Worm (Caenorhabditis elegans) whole organism, mixed stage, embryonic: ENCODE measurements around the gene basl-1.
A peak's percentile ranks its signal among the peaks of the same experiment; 100 is the strongest.

Source experiments
- M03D4.4 ChIP-seq: sonication (generic microtip); optimal IDR thresholded peaks from 2 replicates; lab custom pipeline; 2017; ENCODE audit warnings: mild to moderate bottlenecking, missing genetic modification characterization, missing compliant biosample characterization
- bed-3 ChIP-seq: fragments of 200-800 bp; sonication (Bioruptor generic); optimal IDR thresholded peaks from 3 replicates; lab custom pipeline; 2018; ENCODE audit warnings: mild to moderate bottlenecking, missing genetic modification characterization, moderate library complexity, missing compliant biosample characterization
- blmp-1 ChIP-seq: fragments of 150-350 bp; optimal IDR thresholded peaks from 2 replicates; lab custom pipeline; 2014; ENCODE audit warnings: missing biosample characterization, missing genetic modification characterization
- ceh-39 ChIP-seq: fragments of 150-350 bp; optimal IDR thresholded peaks from 2 replicates; lab custom pipeline; 2014; ENCODE audit warnings: missing biosample characterization, missing genetic modification characterization
- ceh-43 ChIP-seq: fragments of 200-800 bp; sonication (Bioruptor generic); optimal IDR thresholded peaks from 2 replicates; lab custom pipeline; 2018; ENCODE audit warnings: mild to moderate bottlenecking, missing genetic modification characterization, moderate library complexity, missing compliant biosample characterization
- ceh-83 ChIP-seq: fragments of 200-800 bp; sonication (Bioruptor generic); optimal IDR thresholded peaks from 2 replicates; lab custom pipeline; 2018; ENCODE audit warnings: mild to moderate bottlenecking, missing genetic modification characterization, missing compliant biosample characterization
- ces-1 ChIP-seq: fragments of 150-350 bp; optimal IDR thresholded peaks from 2 replicates; lab custom pipeline; 2014; ENCODE audit warnings: missing biosample characterization, missing genetic modification reagents, missing genetic modification characterization
- drap-1 ChIP-seq: fragments of 200-800 bp; sonication (Bioruptor generic); optimal IDR thresholded peaks from 3 replicates; lab custom pipeline; 2018; ENCODE audit warnings: mild to moderate bottlenecking, missing genetic modification characterization, missing compliant biosample characterization
- elt-1 ChIP-seq: sonication (generic microtip); optimal IDR thresholded peaks from 2 replicates; lab custom pipeline; 2017; ENCODE audit warnings: missing genetic modification characterization, mild to moderate bottlenecking, missing compliant biosample characterization, antibody characterized with exemption, moderate library complexity, borderline replicate concordance; ENCODE audit not compliant: insufficient read depth
- elt-3 ChIP-seq: fragments of 150-350 bp; optimal IDR thresholded peaks from 2 replicates; lab custom pipeline; 2014; ENCODE audit warnings: missing biosample characterization, missing genetic modification characterization
- flh-1 ChIP-seq: fragments of 200-800 bp; sonication (Bioruptor generic); optimal IDR thresholded peaks from 2 replicates; lab custom pipeline; 2018; ENCODE audit warnings: mild to moderate bottlenecking, missing genetic modification characterization, moderate library complexity, missing compliant biosample characterization
- ham-2 ChIP-seq: fragments of 200-800 bp; sonication (Bioruptor generic); optimal IDR thresholded peaks from 2 replicates; lab custom pipeline; 2018; ENCODE audit warnings: mild to moderate bottlenecking, missing genetic modification characterization, missing compliant biosample characterization
- hlh-1 ChIP-seq: fragments of 150-350 bp; optimal IDR thresholded peaks from 2 replicates; lab custom pipeline; 2014; ENCODE audit warnings: missing biosample characterization, missing genetic modification reagents, missing genetic modification characterization
- lin-13 ChIP-seq: fragments of 150-350 bp; optimal IDR thresholded peaks from 2 replicates; lab custom pipeline; 2014; ENCODE audit warnings: missing biosample characterization, missing genetic modification characterization
- mab-5 ChIP-seq: fragments of 150-350 bp; optimal IDR thresholded peaks from 2 replicates; lab custom pipeline; 2014; ENCODE audit warnings: missing biosample characterization, missing genetic modification characterization
- mep-1 ChIP-seq: fragments of 150-350 bp; optimal IDR thresholded peaks from 2 replicates; lab custom pipeline; 2017; ENCODE audit warnings: missing biosample characterization, missing genetic modification reagents, missing genetic modification characterization, inconsistent platforms
- nhr-12 ChIP-seq: fragments of 150-350 bp; optimal IDR thresholded peaks from 2 replicates; lab custom pipeline; 2014; ENCODE audit warnings: missing biosample characterization, missing genetic modification characterization
- nhr-2 ChIP-seq: fragments of 150-350 bp; optimal IDR thresholded peaks from 2 replicates; lab custom pipeline; 2014; ENCODE audit warnings: missing biosample characterization, missing genetic modification characterization
- nhr-28 ChIP-seq: fragments of 150-350 bp; optimal IDR thresholded peaks from 2 replicates; lab custom pipeline; 2014; ENCODE audit warnings: missing biosample characterization, missing genetic modification characterization
- nhr-76 ChIP-seq: sonication (generic microtip); optimal IDR thresholded peaks from 2 replicates; lab custom pipeline; 2017; ENCODE audit warnings: missing biosample characterization, missing genetic modification characterization
- pha-4 ChIP-seq: fragments of 150-350 bp; optimal IDR thresholded peaks from 2 replicates; lab custom pipeline; 2018; ENCODE audit warnings: missing biosample characterization, missing genetic modification reagents, missing genetic modification characterization
- snpc-4 ChIP-seq: fragments of 150-350 bp; optimal IDR thresholded peaks from 2 replicates; lab custom pipeline; 2014; ENCODE audit warnings: missing biosample characterization, missing genetic modification characterization
- sptf-1 ChIP-seq: sonication (generic microtip); optimal IDR thresholded peaks from 2 replicates; lab custom pipeline; 2017; ENCODE audit warnings: mild to moderate bottlenecking, missing genetic modification characterization, moderate library complexity, missing compliant biosample characterization
- tbx-8 ChIP-seq: fragments of 200-800 bp; sonication (Bioruptor generic); optimal IDR thresholded peaks from 2 replicates; lab custom pipeline; 2018; ENCODE audit warnings: mild to moderate bottlenecking, missing genetic modification characterization, moderate library complexity, missing compliant biosample characterization
- unc-120 ChIP-seq: sonication (generic microtip); optimal IDR thresholded peaks from 2 replicates; lab custom pipeline; 2017; ENCODE audit warnings: missing genetic modification characterization, missing compliant biosample characterization; ENCODE audit not compliant: poor library complexity, severe bottlenecking
- unc-39 ChIP-seq: fragments of 150-350 bp; optimal IDR thresholded peaks from 2 replicates; lab custom pipeline; 2014; ENCODE audit warnings: missing biosample characterization, missing genetic modification characterization
- zip-8 ChIP-seq: fragments of 150-350 bp; optimal IDR thresholded peaks from 2 replicates; lab custom pipeline; 2014; ENCODE audit warnings: missing biosample characterization, missing genetic modification characterization

basl-1 gene

DNA sequence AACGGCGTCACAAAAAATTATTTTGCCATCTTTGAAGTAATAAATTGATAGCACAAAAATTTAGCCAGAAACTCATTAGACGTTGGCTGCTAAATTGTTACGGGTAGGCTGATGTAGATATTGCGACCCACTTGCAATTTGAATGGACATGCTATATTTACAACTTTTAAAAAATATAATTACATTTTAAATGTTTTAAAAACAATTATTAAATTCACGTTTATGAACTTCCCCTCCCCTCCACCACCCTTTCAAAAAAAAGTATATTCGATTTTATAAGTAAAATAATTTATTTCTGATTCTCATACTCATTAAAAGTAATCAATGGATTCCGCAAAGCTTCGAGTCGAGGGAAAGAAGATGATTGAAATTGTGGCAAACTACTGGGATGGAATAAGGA is at the start of gene basl-1:
Gene basl-1 (plus strand): TSS at position 301 of the 400 bp plus-strand sequence.
- TF ChIP-seq zip-8: no peak
- TF ChIP-seq hlh-1 (tag; lab: Kevin White, UChicago): no peak
- TF ChIP-seq nhr-2: no peak
- TF ChIP-seq mab-5 (tag; lab: Kevin White, UChicago): no peak
- TF ChIP-seq sptf-1 (tag; lab: Kevin White, UChicago): no peak
- no peak for TF ChIP-seq nhr-76 (tag; lab: Kevin White, UChicago)
- TF ChIP-seq ham-2 (GFP tag; lab: Kevin White, UChicago): no peak
- no peak for TF ChIP-seq lin-13 (tag; lab: Kevin White, UChicago)
- TF ChIP-seq mep-1 (tag; lab: Kevin White, UChicago): no peak
- TF ChIP-seq ceh-43 (GFP tag; lab: Kevin White, UChicago): no peak
- no peak for TF ChIP-seq elt-3 (tag; lab: Kevin White, UChicago)
- TF ChIP-seq pha-4 (tag; lab: Kevin White, UChicago): no peak
- TF ChIP-seq elt-1 (tag; lab: Kevin White, UChicago): no peak

DNA sequence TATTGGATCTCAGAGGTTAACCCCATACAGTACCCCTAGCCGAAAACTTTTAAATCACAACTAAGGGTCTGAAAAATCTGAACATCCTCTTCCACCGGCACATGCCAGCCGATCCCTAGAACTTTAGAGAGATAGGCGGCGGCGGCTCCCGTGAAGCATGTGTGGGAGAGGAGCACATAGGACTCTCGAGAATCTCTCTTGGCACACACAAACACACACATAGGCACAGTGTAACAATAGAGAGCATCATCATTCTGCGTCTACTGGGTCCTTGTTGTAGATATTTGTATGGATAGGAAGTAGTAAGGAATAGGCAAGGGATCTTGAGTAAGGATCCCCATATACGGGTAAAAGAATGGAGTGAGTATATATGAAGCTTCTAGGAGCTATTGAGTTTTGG is 49.0 kb upstream of the basl-1 start:
- no peak for TF ChIP-seq blmp-1 (tag; lab: Kevin White, UChicago)
- TF ChIP-seq unc-120 (tag; lab: Kevin White, UChicago): peak; percentile 47

DNA sequence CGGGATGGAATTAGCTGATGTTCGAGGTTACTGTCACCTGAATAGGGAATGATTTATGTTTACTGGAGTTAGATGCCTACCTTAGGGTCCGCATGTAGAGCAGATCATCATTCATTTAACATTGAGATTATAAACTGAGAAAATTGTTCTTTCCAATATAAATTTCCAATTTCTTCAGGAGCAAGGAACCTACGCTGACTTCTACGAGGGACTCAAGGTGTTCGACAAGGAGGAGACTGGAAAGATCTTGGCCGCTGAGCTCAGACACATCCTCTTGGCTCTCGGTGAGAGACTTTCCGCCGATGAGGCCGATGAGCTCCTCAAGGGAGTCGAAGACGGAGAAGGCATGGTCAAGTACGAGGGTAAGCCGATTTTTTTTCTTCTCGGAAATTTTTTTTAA is 48.3 kb upstream of the basl-1 start:
- TF ChIP-seq bed-3 (GFP tag; lab: Kevin White, UChicago) (no peak), flh-1 (no peak), ceh-83 (no peak)

DNA sequence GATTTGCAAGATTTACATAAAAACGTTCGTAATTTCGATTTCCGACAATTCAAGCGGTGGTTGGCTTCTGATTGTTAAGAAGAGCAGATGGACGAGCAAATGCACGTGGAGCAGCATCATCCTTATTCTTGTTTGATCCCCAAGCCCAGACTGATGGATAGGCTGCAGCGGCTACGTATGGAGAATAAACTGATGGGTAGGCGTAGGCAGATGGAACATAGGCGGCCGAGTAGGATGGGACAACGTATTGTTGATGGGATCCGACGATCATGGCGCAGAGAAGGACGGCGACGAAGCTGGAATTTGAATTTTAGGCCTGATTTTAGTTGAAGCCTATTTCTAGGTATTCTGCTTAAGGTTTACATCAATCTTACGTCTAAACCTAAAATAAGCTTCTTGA is 46.5 kb upstream of the basl-1 start:
- TF ChIP-seq ceh-43 (GFP tag; lab: Kevin White, UChicago): no peak
- no peak for TF ChIP-seq nhr-28 (tag; lab: Kevin White, UChicago)
- no peak for TF ChIP-seq bed-3 (GFP tag; lab: Kevin White, UChicago)
- no peak for TF ChIP-seq lin-13 (tag; lab: Kevin White, UChicago)
- no peak for TF ChIP-seq pha-4 (tag; lab: Kevin White, UChicago)

DNA sequence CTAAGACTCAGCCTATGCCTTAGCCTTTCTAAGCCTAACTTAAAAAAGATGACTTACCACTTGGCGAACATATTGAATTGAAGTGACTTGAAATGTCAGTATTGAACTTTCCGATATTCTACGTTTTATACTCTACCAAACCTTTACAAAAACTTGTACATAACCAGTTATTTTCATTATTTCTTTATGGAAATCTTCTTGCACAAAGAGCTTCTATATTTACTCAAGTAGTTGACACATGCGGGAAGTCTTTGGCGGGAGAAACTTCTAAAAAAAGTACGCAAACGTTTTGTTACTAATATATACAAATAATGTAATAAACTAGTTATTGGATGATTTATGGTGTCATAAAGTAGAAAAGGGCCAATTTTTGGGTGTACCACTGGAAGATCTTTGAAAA is 46.1 kb upstream of the basl-1 start, which contains the start of gene nspb-12:
Gene nspb-12 (minus strand): TSS at position 101 of the 400 bp plus-strand sequence.
- no peak for TF ChIP-seq M03D4.4 (tag; lab: Kevin White, UChicago)
- no peak for TF ChIP-seq zip-8
- no peak for TF ChIP-seq ham-2 (GFP tag; lab: Kevin White, UChicago)
- TF ChIP-seq ces-1: no peak
- no peak for TF ChIP-seq ceh-39 (tag; lab: Kevin White, UChicago)
- TF ChIP-seq lin-13 (tag; lab: Kevin White, UChicago): no peak
- TF ChIP-seq flh-1: no peak
- TF ChIP-seq hlh-1 (tag; lab: Kevin White, UChicago): no peak
- TF ChIP-seq sptf-1 (tag; lab: Kevin White, UChicago): no peak
- TF ChIP-seq blmp-1 (tag; lab: Kevin White, UChicago): no peak
- no peak for TF ChIP-seq mab-5 (tag; lab: Kevin White, UChicago)
- TF ChIP-seq unc-39: no peak

DNA sequence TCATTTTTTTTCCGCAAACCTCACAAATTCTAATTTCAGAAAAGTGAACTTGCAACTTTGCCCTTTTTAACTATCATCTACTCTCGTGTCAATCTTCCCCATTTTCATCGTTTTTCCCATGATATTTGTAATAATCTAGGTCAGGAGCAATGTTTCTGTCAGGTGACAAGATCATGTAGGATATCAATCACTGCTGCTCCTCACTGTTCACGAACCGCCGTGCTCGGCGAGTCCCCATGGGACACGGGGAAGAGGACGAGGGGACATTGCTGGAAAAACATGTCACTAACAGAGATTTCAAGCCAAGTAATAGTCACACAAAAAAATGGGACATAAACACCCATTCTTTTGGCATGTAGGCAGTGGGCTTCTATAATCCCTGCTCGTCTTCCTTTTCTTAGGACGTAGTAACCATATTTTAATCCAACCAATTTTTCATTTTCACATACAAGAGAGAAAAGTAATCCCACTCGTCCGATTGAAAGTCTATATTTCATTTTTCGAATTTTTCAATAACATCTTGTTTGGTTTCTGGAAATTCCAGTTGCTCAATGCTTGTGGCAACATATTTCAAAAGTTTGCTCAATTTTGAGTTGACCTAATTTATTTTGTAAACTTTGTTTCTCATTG is 43.8 kb upstream of the basl-1 start:
- no peak for TF ChIP-seq mab-5 (tag; lab: Kevin White, UChicago)
- TF ChIP-seq nhr-76 (tag; lab: Kevin White, UChicago): no peak
- no peak for TF ChIP-seq hlh-1 (tag; lab: Kevin White, UChicago)
- TF ChIP-seq nhr-12 (tag; lab: Kevin White, UChicago): no peak
- no peak for TF ChIP-seq snpc-4
- TF ChIP-seq ceh-43 (GFP tag; lab: Kevin White, UChicago): no peak

DNA sequence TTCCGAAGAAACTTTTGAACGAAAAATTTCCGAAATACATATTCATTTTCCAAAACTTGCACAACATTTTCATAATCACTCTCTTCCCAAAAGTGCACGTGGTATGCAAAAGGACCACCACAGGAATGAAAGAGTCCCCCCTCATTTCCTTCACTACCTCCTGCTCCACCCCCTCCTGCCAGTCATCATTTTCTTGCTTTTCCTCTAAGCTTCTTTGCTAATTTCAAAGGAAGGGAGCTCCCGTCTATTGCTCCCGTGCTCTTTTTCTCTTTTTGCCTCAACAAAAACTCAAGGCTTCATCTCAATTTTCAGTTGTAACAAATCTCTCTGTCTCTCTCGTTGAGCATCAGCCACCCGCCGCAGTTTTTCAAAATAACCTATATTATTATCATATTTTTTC is 41.9 kb upstream of the basl-1 start:
- TF ChIP-seq unc-120 (tag; lab: Kevin White, UChicago) (peak; percentile 30), snpc-4 (no peak), drap-1 (no peak), tbx-8 (no peak)
